Worm (Caenorhabditis elegans) whole organism, midembryonic: ENCODE results near the gene C26F1.1.

Experiments
- ref-1 ChIP-seq: fragments of 200-800 bp; sonication (Bioruptor generic); conservative IDR thresholded peaks from 2 replicates; pipeline ENCODE4 v1.3.6; 2022; ENCODE audit warnings: missing genetic modification reagents, missing genetic modification characterization, missing compliant biosample characterization
- ztf-23 ChIP-seq: fragments of 200-800 bp; sonication (Bioruptor generic); IDR thresholded peaks from 2 replicates; pipeline ENCODE4 v1.3.6; 2022; ENCODE audit warnings: missing genetic modification reagents, missing genetic modification characterization, missing compliant biosample characterization

- TF ChIP-seq ztf-23: no peak
- TF ChIP-seq ref-1 (GFP tag; lab: Robert Waterston, UW): no peak
Measured at ce11 chrV:7825836-7826235, 40.6 kb downstream of the C26F1.1 start.
